Worm (Caenorhabditis elegans): ENCODE data around the gene srt-55.

The srt-55 gene

ce11 chrIII:10150710-10151109 is 44.4 kb upstream of the srt-55 start (continued):
- TF ChIP-seq C16A3.4 (tag; optimal IDR thresholded peaks at IDR 0.05) (no peak), dpl-1 (GFP tag; optimal IDR thresholded peaks at IDR 0.05) (no peak), fkh-10 (GFP tag; optimal IDR thresholded peaks at IDR 0.05) (no peak), egl-27 (tag; optimal IDR thresholded peaks at IDR 0.05) (no peak), ceh-88 (GFP tag; IDR thresholded peaks at IDR 0.05) (no peak), lin-14 (GFP tag; optimal IDR thresholded peaks at IDR 0.05) (peak; percentile 51), lsy-2 (tag; optimal IDR thresholded peaks at IDR 0.05) (peak; percentile 14 to 44), mdl-1 (tag; optimal IDR thresholded peaks at IDR 0.05) (no peak)

- no peak for TF ChIP-seq efl-1 (optimal IDR thresholded peaks at IDR 0.05)
- peak in 1 of 2 experiments; percentile 53 for TF ChIP-seq efl-1 (GFP tag; optimal IDR thresholded peaks at IDR 0.05 in 1 of 2)
- no peak for TF ChIP-seq hpl-2 (GFP tag; optimal IDR thresholded peaks at IDR 0.05)
- TF ChIP-seq nhr-71 (tag; optimal IDR thresholded peaks at IDR 0.05): peak; percentile 15
Measured at ce11 chrIII:10149910-10150309, 43.6 kb upstream of the srt-55 start.

ce11 chrIII:10146701-10147100 is 40.4 kb upstream of the srt-55 start, which contains the start of gene K08E5.1:
Gene K08E5.1 (minus strand): TSS chrIII:10146801.
- TF ChIP-seq lin-14 (GFP tag; optimal IDR thresholded peaks at IDR 0.05) (no peak), mef-2 (tag; optimal IDR thresholded peaks at IDR 0.05) (no peak), sox-4 (tag; optimal IDR thresholded peaks at IDR 0.05) (no peak), fos-1 (tag; optimal IDR thresholded peaks at IDR 0.05) (no peak), dsc-1 (tag; optimal IDR thresholded peaks at IDR 0.05) (no peak), sup-37 (GFP tag; optimal IDR thresholded peaks at IDR 0.05) (no peak), unc-130 (tag; optimal IDR thresholded peaks at IDR 0.05) (no peak), skn-1 (tag; optimal IDR thresholded peaks at IDR 0.05) (no peak), aly-2 (tag; optimal IDR thresholded peaks at IDR 0.05) (no peak), Y116A8C.19 (tag; optimal IDR thresholded peaks at IDR 0.05; ENCODE audit: borderline replicate concordance) (no peak), nhr-76 (tag; optimal IDR thresholded peaks at IDR 0.05) (no peak), nhr-11 (tag; optimal IDR thresholded peaks at IDR 0.05) (no peak), F16B12.6 (tag; optimal IDR thresholded peaks at IDR 0.05) (no peak), unc-30 (tag; optimal IDR thresholded peaks at IDR 0.05) (no peak), nhr-28 (tag; optimal IDR thresholded peaks at IDR 0.05) (no peak)

DNA sequence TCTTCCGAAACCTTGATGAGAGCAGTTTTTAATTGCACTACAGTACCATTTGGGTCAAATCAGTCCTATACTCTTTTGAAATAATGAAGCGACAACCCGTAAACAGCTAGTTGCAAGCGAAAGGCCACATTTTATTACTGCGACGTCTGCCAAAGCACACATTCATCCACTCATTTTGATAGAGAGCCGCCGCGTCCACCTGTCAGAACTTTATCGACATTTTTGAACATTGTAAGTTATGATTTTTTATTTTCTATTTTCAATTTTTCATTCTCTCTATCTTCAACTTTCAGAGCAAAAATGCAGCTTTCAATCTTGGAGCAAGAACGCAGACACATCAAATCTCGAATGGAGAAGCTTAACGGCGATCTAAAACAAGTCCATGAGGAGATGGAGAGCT is 34.4 kb upstream of the srt-55 start, which contains the start of gene K08E5.6:
Gene K08E5.6 (plus strand): TSS at position 301 of the 400 bp plus-strand sequence.
- TF ChIP-seq pqm-1 (tag; optimal IDR thresholded peaks at IDR 0.05) (no peak), hpl-2 (GFP tag; optimal IDR thresholded peaks at IDR 0.05) (no peak), Y116A8C.19 (tag; optimal IDR thresholded peaks at IDR 0.05; ENCODE audit: borderline replicate concordance) (no peak)

- TF ChIP-seq nhr-11 (tag; optimal IDR thresholded peaks at IDR 0.05) (no peak), dpl-1 (GFP tag; optimal IDR thresholded peaks at IDR 0.05) (no peak), nhr-77 (tag; optimal IDR thresholded peaks at IDR 0.05) (no peak), zip-4 (GFP tag; optimal IDR thresholded peaks at IDR 0.05) (no peak), sptf-1 (tag; optimal IDR thresholded peaks at IDR 0.05) (no peak), blmp-1 (tag; optimal IDR thresholded peaks at IDR 0.05) (peak; percentile 81), lin-14 (GFP tag; optimal IDR thresholded peaks at IDR 0.05) (peak; percentile 32), unc-98 (GFP tag; IDR thresholded peaks at IDR 0.05) (no peak), hlh-4 (tag; optimal IDR thresholded peaks at IDR 0.05) (no peak), elt-3 (tag; optimal IDR thresholded peaks at IDR 0.05) (no peak), egl-27 (tag; optimal IDR thresholded peaks at IDR 0.05) (no peak), lin-35 (GFP tag; optimal IDR thresholded peaks at IDR 0.05) (peak in 1 of 2 experiments; percentile 7), lsy-2 (tag; optimal IDR thresholded peaks at IDR 0.05) (peak in 1 of 2 experiments; percentile 16), fkh-8 (tag; optimal IDR thresholded peaks at IDR 0.05) (peak; percentile 5), nhr-90 (tag; optimal IDR thresholded peaks at IDR 0.05; ENCODE audit: poor library complexity) (no peak), tbx-2 (tag; optimal IDR thresholded peaks at IDR 0.05) (no peak), lir-3 (tag; optimal IDR thresholded peaks at IDR 0.05; ENCODE audit: poor library complexity) (no peak), irx-1 (tag; optimal IDR thresholded peaks at IDR 0.05) (peak; percentile 10), nhr-47 (tag; optimal IDR thresholded peaks at IDR 0.05) (no peak), efl-1 (optimal IDR thresholded peaks at IDR 0.05) (peak in 1 of 2 experiments; percentile 19), efl-1 (GFP tag; optimal IDR thresholded peaks at IDR 0.05 in 1 of 2) (peak in 1 of 2 experiments; percentile 48), mab-9 (GFP tag; IDR thresholded peaks at IDR 0.05) (no peak), zag-1 (tag; optimal IDR thresholded peaks at IDR 0.05) (no peak), pag-3 (tag; optimal IDR thresholded peaks at IDR 0.05; ENCODE audit: borderline replicate concordance, insufficient read depth) (no peak), jun-1 (tag; optimal IDR thresholded peaks at IDR 0.05) (no peak)
Measured at ce11 chrIII:10136778-10137177, 30.5 kb upstream of the srt-55 start, which contains the start of gene ZK1128.7. Gene ZK1128.7 (plus strand): TSS chrIII:10137006.

Data from whole organism, L1 larva.